Worm (Caenorhabditis elegans) whole organism, L1 larva: ENCODE measurements around the gene sre-50.

Experiments used
- C16A3.4 ChIP-seq: fragments of 150-350 bp; optimal IDR thresholded peaks from 2 replicates; lab custom pipeline; 2014; ENCODE audit warnings: missing biosample characterization, missing genetic modification characterization
- F16B12.6 ChIP-seq: fragments of 150-350 bp; optimal IDR thresholded peaks from 2 replicates; lab custom pipeline; 2014; ENCODE audit warnings: missing biosample characterization, missing genetic modification characterization
- aha-1 ChIP-seq: fragments of 150-350 bp; optimal IDR thresholded peaks from 2 replicates; lab custom pipeline; 2014; ENCODE audit warnings: missing biosample characterization, missing genetic modification characterization
- ama-1 ChIP-seq: fragments of 150-350 bp; optimal IDR thresholded peaks from 2 replicates; lab custom pipeline; 2014
- blmp-1 ChIP-seq: fragments of 150-350 bp; optimal IDR thresholded peaks from 2 replicates; lab custom pipeline; 2014; ENCODE audit warnings: missing biosample characterization, missing genetic modification characterization
- ceh-88 ChIP-seq: fragments of 200-800 bp; sonication (Bioruptor generic); IDR thresholded peaks from 2 replicates; pipeline ENCODE4 v1.3.6; 2022; ENCODE audit warnings: missing genetic modification characterization, missing compliant biosample characterization
- ces-1 ChIP-seq: fragments of 150-350 bp; optimal IDR thresholded peaks from 2 replicates; lab custom pipeline; 2014; ENCODE audit warnings: missing biosample characterization, missing genetic modification reagents, missing genetic modification characterization
- dpl-1 ChIP-seq, 3 experiments: fragments of 150-350 bp in 2 of 3; sonication (generic microtip) in 1 of 3; optimal IDR thresholded peaks; 2 replicates each; lab custom pipeline; 2014 to 2017; ENCODE audit warnings: missing biosample characterization in 3 of 3, missing genetic modification characterization in 3 of 3, missing genetic modification reagents in 3 of 3
- efl-1 ChIP-seq, 4 experiments: fragments of 150-350 bp; optimal IDR thresholded peaks in 3 of 4; peaks in 1 of 4; 1 replicate in 1 of 4; 2 replicates in 3 of 4; lab custom pipeline; 2014; ENCODE audit warnings: missing biosample characterization in 2 of 4, missing genetic modification characterization in 2 of 4, missing genetic modification reagents in 2 of 4
- efl-3 ChIP-seq: fragments of 200-800 bp; sonication (Bioruptor generic); optimal IDR thresholded peaks from 2 replicates; lab custom pipeline; 2018; ENCODE audit warnings: mild to moderate bottlenecking, missing genetic modification characterization, missing compliant biosample characterization
- egl-13 ChIP-seq: sonication (generic microtip); optimal IDR thresholded peaks from 2 replicates; lab custom pipeline; 2016; ENCODE audit warnings: missing genotype, missing genetic modification reagents, missing genetic modification characterization, missing compliant biosample characterization
- egl-27 ChIP-seq, 2 experiments: fragments of 150-350 bp in 1 of 2; sonication (generic microtip); optimal IDR thresholded peaks; 3 replicates each; lab custom pipeline; 2017 to 2018; ENCODE audit warnings: missing biosample characterization in 2 of 2, missing genetic modification characterization in 2 of 2, missing genetic modification reagents in 2 of 2
- elt-3 ChIP-seq, 6 experiments: fragments of 150-350 bp in 1 of 6; sonication (generic microtip); optimal IDR thresholded peaks; 2 replicates each; lab custom pipeline; 2017 to 2018; ENCODE audit warnings: missing biosample characterization in 6 of 6, missing genetic modification characterization in 6 of 6, inconsistent platforms in 1 of 6
- fkh-10 ChIP-seq: sonication (generic microtip); optimal IDR thresholded peaks from 2 replicates; lab custom pipeline; 2017; ENCODE audit warnings: missing biosample characterization, missing genetic modification reagents, missing genetic modification characterization
- fkh-8 ChIP-seq: sonication (generic microtip); optimal IDR thresholded peaks from 2 replicates; lab custom pipeline; 2016; ENCODE audit warnings: mild to moderate bottlenecking, missing genetic modification characterization, missing compliant biosample characterization
- grh-1 ChIP-seq: fragments of 200-800 bp; sonication (Bioruptor generic); IDR thresholded peaks from 2 replicates; pipeline ENCODE4 v1.3.6; 2022; ENCODE audit warnings: missing genetic modification reagents, missing genetic modification characterization, missing compliant biosample characterization
- hlh-4 ChIP-seq: sonication (generic microtip); optimal IDR thresholded peaks from 2 replicates; lab custom pipeline; 2016; ENCODE audit warnings: mild to moderate bottlenecking, missing genetic modification characterization, missing compliant biosample characterization
- hpl-2 ChIP-seq: fragments of 150-350 bp; optimal IDR thresholded peaks from 2 replicates; lab custom pipeline; 2014; ENCODE audit warnings: missing biosample characterization, missing genetic modification reagents, missing genetic modification characterization
- jun-1 ChIP-seq: fragments of 150-350 bp; optimal IDR thresholded peaks from 2 replicates; lab custom pipeline; 2014; ENCODE audit warnings: missing biosample characterization, missing genetic modification reagents, missing genetic modification characterization
- lin-14 ChIP-seq: fragments of 200-800 bp; sonication (Bioruptor generic); optimal IDR thresholded peaks from 2 replicates; lab custom pipeline; 2018; ENCODE audit warnings: mild to moderate bottlenecking, missing genetic modification characterization, moderate library complexity, missing compliant biosample characterization
- lin-35 ChIP-seq, 2 experiments: fragments of 150-350 bp; optimal IDR thresholded peaks; 2 replicates each; lab custom pipeline; 2014; ENCODE audit warnings: missing biosample characterization in 2 of 2, missing genetic modification characterization in 2 of 2, missing genetic modification reagents in 2 of 2
- lin-39 ChIP-seq: fragments of 150-350 bp; optimal IDR thresholded peaks from 2 replicates; lab custom pipeline; 2014; ENCODE audit warnings: missing biosample characterization, missing genetic modification reagents, missing genetic modification characterization
- lsy-2 ChIP-seq, 2 experiments: fragments of 150-350 bp; optimal IDR thresholded peaks; 2 replicates each; lab custom pipeline; 2014; ENCODE audit warnings: missing biosample characterization in 2 of 2, missing genetic modification characterization in 2 of 2
- mdl-1 ChIP-seq, 2 experiments: fragments of 150-350 bp; optimal IDR thresholded peaks; 2 replicates each; lab custom pipeline; 2014 to 2017; ENCODE audit warnings: missing biosample characterization in 2 of 2, missing genetic modification characterization in 2 of 2, inconsistent platforms in 1 of 2
- mep-1 ChIP-seq: fragments of 150-350 bp; optimal IDR thresholded peaks from 2 replicates; lab custom pipeline; 2014; ENCODE audit warnings: missing biosample characterization, missing genetic modification characterization
- nhr-19 ChIP-seq: fragments of 200-800 bp; sonication (Bioruptor generic); conservative IDR thresholded peaks from 2 replicates; pipeline ENCODE4 v1.3.6; 2022; ENCODE audit warnings: missing genetic modification characterization, missing compliant biosample characterization
- nhr-20 ChIP-seq: sonication (generic microtip); optimal IDR thresholded peaks from 2 replicates; lab custom pipeline; 2016; ENCODE audit warnings: mild to moderate bottlenecking, missing genetic modification characterization, missing compliant biosample characterization
- nhr-47 ChIP-seq: sonication (generic microtip); optimal IDR thresholded peaks from 2 replicates; lab custom pipeline; 2016; ENCODE audit warnings: mild to moderate bottlenecking, missing genetic modification characterization, moderate library complexity, missing compliant biosample characterization
- nhr-71 ChIP-seq: sonication (generic microtip); optimal IDR thresholded peaks from 2 replicates; lab custom pipeline; 2016; ENCODE audit warnings: mild to moderate bottlenecking, missing genetic modification characterization, moderate library complexity, missing compliant biosample characterization
- nhr-76 ChIP-seq: sonication (generic microtip); optimal IDR thresholded peaks from 2 replicates; lab custom pipeline; 2017; ENCODE audit warnings: missing biosample characterization, missing genetic modification characterization
- nhr-77 ChIP-seq: fragments of 150-350 bp; optimal IDR thresholded peaks from 2 replicates; lab custom pipeline; 2014; ENCODE audit warnings: missing biosample characterization, missing genetic modification characterization
- nhr-85 ChIP-seq: sonication (generic microtip); peaks from one replicate; lab custom pipeline; 2016; ENCODE audit warnings: missing genetic modification characterization, inconsistent platforms, missing compliant biosample characterization
- nhr-90 ChIP-seq: sonication (generic microtip); optimal IDR thresholded peaks from 2 replicates; lab custom pipeline; 2016; ENCODE audit warnings: mild to moderate bottlenecking, missing genetic modification characterization, missing compliant biosample characterization; ENCODE audit not compliant: poor library complexity
- pag-3 ChIP-seq: sonication (generic microtip); optimal IDR thresholded peaks from 2 replicates; lab custom pipeline; 2017; ENCODE audit warnings: missing genetic modification characterization, mild to moderate bottlenecking, missing compliant biosample characterization, antibody characterized with exemption, borderline replicate concordance; ENCODE audit not compliant: insufficient read depth
- snu-23 ChIP-seq: sonication (generic microtip); optimal IDR thresholded peaks from 2 replicates; lab custom pipeline; 2016; ENCODE audit warnings: missing genetic modification characterization, missing compliant biosample characterization
- sox-4 ChIP-seq: sonication (generic microtip); optimal IDR thresholded peaks from 2 replicates; lab custom pipeline; 2016; ENCODE audit warnings: missing genetic modification characterization, missing compliant biosample characterization
- swsn-7 ChIP-seq: sonication (generic microtip); optimal IDR thresholded peaks from 2 replicates; lab custom pipeline; 2016; ENCODE audit warnings: missing genetic modification characterization, missing compliant biosample characterization
- tbx-2 ChIP-seq: sonication (generic microtip); optimal IDR thresholded peaks from 2 replicates; lab custom pipeline; 2016; ENCODE audit warnings: missing genetic modification characterization, missing compliant biosample characterization
- tlp-1 ChIP-seq: fragments of 150-350 bp; optimal IDR thresholded peaks from 2 replicates; lab custom pipeline; 2014; ENCODE audit warnings: missing biosample characterization, missing genetic modification characterization
- unc-130 ChIP-seq: fragments of 150-350 bp; optimal IDR thresholded peaks from 2 replicates; lab custom pipeline; 2017; ENCODE audit warnings: missing biosample characterization, missing genetic modification characterization, inconsistent platforms
- vab-15 ChIP-seq: sonication (generic microtip); optimal IDR thresholded peaks from 2 replicates; lab custom pipeline; 2017; ENCODE audit warnings: missing genotype, mild to moderate bottlenecking, missing genetic modification characterization, missing compliant biosample characterization
- xbp-1 ChIP-seq: sonication (generic microtip); optimal IDR thresholded peaks from 2 replicates; lab custom pipeline; 2016; ENCODE audit warnings: missing genetic modification characterization, missing compliant biosample characterization

The sre-50 gene

ce11 chrII:12262567-12262966 lies 40.8 kb upstream of the sre-50 start:
- TF ChIP-seq C16A3.4, result peak; percentile 32
- no peak for TF ChIP-seq sox-4 (tag; lab: Kevin White, UChicago)
- peak; percentile 38 to 46 for TF ChIP-seq lin-35 (GFP tag; optimal IDR thresholded peaks at IDR 0.05; lab: Kevin White, UChicago)
- TF ChIP-seq nhr-47 (tag; lab: Kevin White, UChicago), result peak; percentile 33
- peak; percentile 12 for TF ChIP-seq xbp-1
- TF ChIP-seq jun-1 (tag; lab: Kevin White, UChicago), result peak; percentile 16
- peak in 4 of 6 experiments; percentile 19 to 56 (median 48) for TF ChIP-seq elt-3 (tag; optimal IDR thresholded peaks at IDR 0.05; lab: Kevin White, UChicago)
- TF ChIP-seq nhr-85 (tag; lab: Kevin White, UChicago), result peak; percentile 95
- peak; percentile 56 for TF ChIP-seq nhr-20
- TF ChIP-seq nhr-71 (tag; lab: Kevin White, UChicago), result peak; percentile 51
- TF ChIP-seq nhr-90, result peak; percentile 69
- peak; percentile 37 for TF ChIP-seq snu-23
- no peak for TF ChIP-seq fkh-8 (tag; lab: Kevin White, UChicago)
- no peak for TF ChIP-seq ceh-88 (GFP tag; lab: Robert Waterston, UW)
- TF ChIP-seq lin-14 (GFP tag; lab: Kevin White, UChicago), result peak; percentile 75
- peak in 1 of 2 experiments; percentile 9 for TF ChIP-seq efl-1 (optimal IDR thresholded peaks at IDR 0.05; lab: Kevin White, UChicago)
- no peak for TF ChIP-seq efl-1 (GFP tag; optimal IDR thresholded peaks at IDR 0.05 in 1 of 2; lab: Kevin White, UChicago)
- TF ChIP-seq grh-1 (GFP tag; lab: Robert Waterston, UW), result peak; percentile 71
- TF ChIP-seq egl-27 (tag; optimal IDR thresholded peaks at IDR 0.05; lab: Kevin White, UChicago), result peak in 1 of 2 experiments; percentile 20
- peak; percentile 77 for TF ChIP-seq blmp-1 (tag; lab: Kevin White, UChicago)
- TF ChIP-seq dpl-1 (GFP tag; optimal IDR thresholded peaks at IDR 0.05; lab: Kevin White, UChicago), result peak; percentile 9 to 36 (median 32)
- TF ChIP-seq tlp-1 (tag; lab: Kevin White, UChicago), result no peak
- TF ChIP-seq fkh-10 (GFP tag; lab: Kevin White, UChicago), result no peak
- peak; percentile 3 for TF ChIP-seq mep-1 (tag; lab: Kevin White, UChicago)
- TF ChIP-seq lsy-2 (tag; optimal IDR thresholded peaks at IDR 0.05; lab: Kevin White, UChicago), result peak in 1 of 2 experiments; percentile 20
- TF ChIP-seq, all 84 proteins: peak for 19

- TF ChIP-seq nhr-71 (tag; lab: Kevin White, UChicago) (peak; percentile 39), blmp-1 (tag; lab: Kevin White, UChicago) (peak; percentile 45), lin-35 (GFP tag; optimal IDR thresholded peaks at IDR 0.05; lab: Kevin White, UChicago) (peak in 1 of 2 experiments; percentile 47), ama-1 (no peak), lin-14 (GFP tag; lab: Kevin White, UChicago) (peak; percentile 47), snu-23 (peak; percentile 37), hpl-2 (GFP tag; lab: Kevin White, UChicago) (no peak), unc-130 (tag; lab: Kevin White, UChicago) (peak; percentile 54), tbx-2 (peak; percentile 42), nhr-20 (peak; percentile 41), lsy-2 (tag; optimal IDR thresholded peaks at IDR 0.05; lab: Kevin White, UChicago) (peak in 1 of 2 experiments; percentile 31), nhr-90 (peak; percentile 43), nhr-47 (tag; lab: Kevin White, UChicago) (peak; percentile 9), aha-1 (tag; lab: Kevin White, UChicago) (no peak), nhr-19 (peak; percentile 14; the same call in 1 of the 2 replicates), pag-3 (tag; lab: Kevin White, UChicago) (peak; percentile 59), mdl-1 (tag; optimal IDR thresholded peaks at IDR 0.05; lab: Kevin White, UChicago) (no peak), nhr-85 (tag; lab: Kevin White, UChicago) (peak; percentile 93), elt-3 (tag; optimal IDR thresholded peaks at IDR 0.05; lab: Kevin White, UChicago) (peak in 4 of 6 experiments; percentile 29 to 55 (median 48))
Measured at ce11 chrII:12263971-12264554, 39.3 kb upstream of the sre-50 start, which contains the start of gene faxc-1. TSS of gene faxc-1 (plus strand) at chrII:12264192.

- no peak for TF ChIP-seq swsn-7 (tag; lab: Kevin White, UChicago)
- TF ChIP-seq lin-39 (tag; lab: Kevin White, UChicago), result no peak
- no peak for TF ChIP-seq aha-1 (tag; lab: Kevin White, UChicago)
- no peak for TF ChIP-seq lsy-2 (tag; optimal IDR thresholded peaks at IDR 0.05; lab: Kevin White, UChicago)
- TF ChIP-seq lin-14 (GFP tag; lab: Kevin White, UChicago), result no peak
- no peak for TF ChIP-seq vab-15
- no peak for TF ChIP-seq unc-130 (tag; lab: Kevin White, UChicago)
- TF ChIP-seq nhr-76, result no peak
- no peak for TF ChIP-seq nhr-19
- TF ChIP-seq F16B12.6 (tag; lab: Kevin White, UChicago), result no peak
- TF ChIP-seq ces-1 (GFP tag; lab: Kevin White, UChicago), result no peak
- no peak for TF ChIP-seq efl-3 (GFP tag; lab: Kevin White, UChicago)
- TF ChIP-seq egl-13 (tag; lab: Kevin White, UChicago), result no peak
- TF ChIP-seq nhr-77 (tag; lab: Kevin White, UChicago), result no peak
- TF ChIP-seq sox-4 (tag; lab: Kevin White, UChicago), result no peak
- TF ChIP-seq hlh-4 (tag; lab: Kevin White, UChicago), result no peak
Measured at ce11 chrII:12264847-12265246, 38.5 kb upstream of the sre-50 start.
